Fruit fly (Drosophila melanogaster) whole organism, adult: ENCODE results near the gene CG15890.

Source experiments
- CG11617 ChIP-seq: fragments of 200-800 bp; sonication (Bioruptor generic); optimal IDR thresholded peaks from 2 replicates; lab custom pipeline; 2017; ENCODE audit warnings: mild to moderate bottlenecking, missing biosample characterization, missing genetic modification reagents, missing genetic modification characterization
- CG12768 ChIP-seq: fragments of 200-800 bp; sonication (Bioruptor generic); optimal IDR thresholded peaks from 2 replicates; lab custom pipeline; 2017; ENCODE audit warnings: missing biosample characterization, missing genetic modification characterization, mild to moderate bottlenecking, moderate library complexity, missing genetic modification reagents
- CG14711 ChIP-seq: fragments of 200-800 bp; sonication (Bioruptor generic); optimal IDR thresholded peaks from 2 replicates; lab custom pipeline; 2018; ENCODE audit warnings: missing biosample characterization, mild to moderate bottlenecking, missing genetic modification characterization, moderate library complexity
- CG1620 ChIP-seq: fragments of 200-800 bp; sonication (Bioruptor generic); optimal IDR thresholded peaks from 2 replicates; lab custom pipeline; 2016; ENCODE audit warnings: missing biosample characterization, missing genetic modification characterization
- CG33017 ChIP-seq: fragments of 200-800 bp; sonication (Bioruptor generic); optimal IDR thresholded peaks from 2 replicates; lab custom pipeline; 2018; ENCODE audit warnings: missing biosample characterization, mild to moderate bottlenecking, missing genetic modification characterization, moderate library complexity
- CG5204 ChIP-seq: fragments of 200-800 bp; sonication (Bioruptor generic); optimal IDR thresholded peaks from 2 replicates; lab custom pipeline; 2016; ENCODE audit warnings: missing biosample characterization, missing genetic modification characterization
- CG7045 ChIP-seq: fragments of 200-800 bp; sonication (Bioruptor generic); optimal IDR thresholded peaks from 2 replicates; lab custom pipeline; 2017; ENCODE audit warnings: missing biosample characterization, mild to moderate bottlenecking, missing genetic modification characterization
- CG7101 ChIP-seq: fragments of 200-800 bp; sonication (Bioruptor generic); optimal IDR thresholded peaks from 2 replicates; lab custom pipeline; 2018; ENCODE audit warnings: missing biosample characterization, mild to moderate bottlenecking, missing genetic modification characterization, moderate library complexity
- Clk ChIP-seq: fragments of 200-800 bp; sonication (Bioruptor generic); optimal IDR thresholded peaks from 2 replicates; lab custom pipeline; 2017; ENCODE audit warnings: missing biosample characterization, missing genetic modification characterization
- Crg-1 ChIP-seq: fragments of 200-800 bp; sonication (Bioruptor generic); optimal IDR thresholded peaks from 2 replicates; lab custom pipeline; 2016; ENCODE audit warnings: missing biosample characterization, missing genetic modification characterization
- Hr96 ChIP-seq: fragments of 200-800 bp; sonication (Bioruptor generic); optimal IDR thresholded peaks from 2 replicates; lab custom pipeline; 2016; ENCODE audit warnings: missing biosample characterization, missing genetic modification characterization
- Mnt ChIP-seq: fragments of 200-800 bp; sonication (Bioruptor generic); optimal IDR thresholded peaks from 2 replicates; lab custom pipeline; 2016; ENCODE audit warnings: missing biosample characterization, mild to moderate bottlenecking, missing genetic modification characterization
- bab1 ChIP-seq: fragments of 200-800 bp; sonication (Bioruptor generic); optimal IDR thresholded peaks from 3 replicates; lab custom pipeline; 2019; ENCODE audit warnings: missing biosample characterization, mild to moderate bottlenecking, missing genetic modification characterization, moderate library complexity
- cic ChIP-seq: fragments of 200-800 bp; sonication (Bioruptor generic); optimal IDR thresholded peaks from 2 replicates; lab custom pipeline; 2017; ENCODE audit warnings: missing biosample characterization, mild to moderate bottlenecking, missing genetic modification characterization, moderate library complexity
- cnc ChIP-seq, 2 experiments: fragments of >200 bp; optimal IDR thresholded peaks; 2 replicates each; lab custom pipeline; 2017
- kay ChIP-seq: fragments of 200-800 bp; sonication (Bioruptor generic); peaks from one replicate; lab custom pipeline; 2016; ENCODE audit warnings: missing biosample characterization, missing genetic modification characterization, borderline replicate concordance
- ovo ChIP-seq: fragments of 200-800 bp; sonication (Bioruptor generic); optimal IDR thresholded peaks from 2 replicates; lab custom pipeline; 2016; ENCODE audit warnings: missing biosample characterization, missing genetic modification characterization
- pad ChIP-seq: fragments of 200-800 bp; sonication (Bioruptor generic); optimal IDR thresholded peaks from 3 replicates; lab custom pipeline; 2017; ENCODE audit warnings: missing biosample characterization, missing genetic modification characterization, mild to moderate bottlenecking, moderate library complexity, missing genetic modification reagents
- tj ChIP-seq: fragments of 200-800 bp; sonication (Bioruptor generic); optimal IDR thresholded peaks from 3 replicates; lab custom pipeline; 2017; ENCODE audit warnings: missing biosample characterization, mild to moderate bottlenecking, missing genetic modification characterization, moderate library complexity
- toe ChIP-seq: fragments of 200-800 bp; sonication (Bioruptor generic); optimal IDR thresholded peaks from 2 replicates; lab custom pipeline; 2016; ENCODE audit warnings: missing biosample characterization, missing genetic modification characterization

The CG15890 gene

dm6 chrX:14743819-14744218, 21.8 kb downstream of the CG15890 start:
- TF ChIP-seq ovo (no peak), kay (GFP tag; lab: Kevin White, UChicago) (peak; percentile 7), Clk (no peak), tj (GFP tag; lab: Kevin White, UChicago) (no peak), CG7045 (GFP tag; lab: Kevin White, UChicago) (no peak), Hr96 (GFP tag; lab: Kevin White, UChicago) (no peak), CG33017 (tag; lab: Kevin White, UChicago) (no peak)

- TF ChIP-seq ovo (no peak), CG7045 (GFP tag; lab: Kevin White, UChicago) (no peak), CG7101 (tag; lab: Kevin White, UChicago) (no peak), toe (GFP tag; lab: Kevin White, UChicago) (no peak)
These were observed 27.2 kb downstream of the CG15890 start for dm6 chrX:14738420-14738819.

- TF ChIP-seq CG14711 (tag; lab: Kevin White, UChicago) (no peak), Crg-1 (GFP tag; lab: Kevin White, UChicago) (no peak), CG33017 (tag; lab: Kevin White, UChicago) (no peak), Hr96 (GFP tag; lab: Kevin White, UChicago) (no peak), CG12768 (GFP tag; lab: Kevin White, UChicago) (no peak), pad (GFP tag; lab: Kevin White, UChicago) (no peak), CG7101 (tag; lab: Kevin White, UChicago) (no peak), CG11617 (GFP tag; lab: Kevin White, UChicago) (no peak), toe (GFP tag; lab: Kevin White, UChicago) (no peak), tj (GFP tag; lab: Kevin White, UChicago) (no peak), cic (no peak), ovo (no peak), CG5204 (GFP tag; lab: Kevin White, UChicago) (no peak), cnc (optimal IDR thresholded peaks at IDR 0.05; lab: Kevin White, UChicago) (no peak), kay (GFP tag; lab: Kevin White, UChicago) (no peak), bab1 (GFP tag; lab: Kevin White, UChicago) (no peak), Mnt (GFP tag; lab: Kevin White, UChicago) (no peak), Clk (no peak)
These were observed 38.0 kb downstream of the CG15890 start for dm6 chrX:14727580-14727979.

dm6 chrX:14725084-14725483, 40.5 kb downstream of the CG15890 start:
- TF ChIP-seq cnc (optimal IDR thresholded peaks at IDR 0.05; lab: Kevin White, UChicago), result no peak
- TF ChIP-seq CG12768 (GFP tag; lab: Kevin White, UChicago), result no peak
- no peak for TF ChIP-seq CG7101 (tag; lab: Kevin White, UChicago)
- TF ChIP-seq CG33017 (tag; lab: Kevin White, UChicago), result no peak

dm6 chrX:14718842-14719241, 46.7 kb downstream of the CG15890 start, which contains the start of gene hog:
TSS of gene hog (minus strand) at chrX:14718942.
- no peak for TF ChIP-seq CG12768 (GFP tag; lab: Kevin White, UChicago)
- no peak for TF ChIP-seq Crg-1 (GFP tag; lab: Kevin White, UChicago)
- no peak for TF ChIP-seq cic
- TF ChIP-seq CG5204 (GFP tag; lab: Kevin White, UChicago), result no peak
- no peak for TF ChIP-seq CG7101 (tag; lab: Kevin White, UChicago)
- TF ChIP-seq CG11617 (GFP tag; lab: Kevin White, UChicago), result no peak
- no peak for TF ChIP-seq tj (GFP tag; lab: Kevin White, UChicago)
- no peak for TF ChIP-seq toe (GFP tag; lab: Kevin White, UChicago)
- no peak for TF ChIP-seq CG1620
- no peak for TF ChIP-seq CG14711 (tag; lab: Kevin White, UChicago)
- no peak for TF ChIP-seq kay (GFP tag; lab: Kevin White, UChicago)
- TF ChIP-seq pad (GFP tag; lab: Kevin White, UChicago), result no peak

dm6 chrX:14717245-14717644, 48.3 kb downstream of the CG15890 start:
- TF ChIP-seq tj (GFP tag; lab: Kevin White, UChicago) (no peak), CG11617 (GFP tag; lab: Kevin White, UChicago) (no peak), Mnt (GFP tag; lab: Kevin White, UChicago) (no peak), CG5204 (GFP tag; lab: Kevin White, UChicago) (no peak), pad (GFP tag; lab: Kevin White, UChicago) (no peak), kay (GFP tag; lab: Kevin White, UChicago) (no peak), CG7045 (GFP tag; lab: Kevin White, UChicago) (peak; percentile 53), bab1 (GFP tag; lab: Kevin White, UChicago) (no peak), ovo (no peak), CG7101 (tag; lab: Kevin White, UChicago) (peak; percentile 22), Crg-1 (GFP tag; lab: Kevin White, UChicago) (peak; percentile 14), CG12768 (GFP tag; lab: Kevin White, UChicago) (no peak), Hr96 (GFP tag; lab: Kevin White, UChicago) (no peak), cnc (optimal IDR thresholded peaks at IDR 0.05; lab: Kevin White, UChicago) (no peak), toe (GFP tag; lab: Kevin White, UChicago) (no peak), Clk (no peak), CG33017 (tag; lab: Kevin White, UChicago) (no peak), CG1620 (no peak)

- TF ChIP-seq CG1620, result no peak
- no peak for TF ChIP-seq Mnt (GFP tag; lab: Kevin White, UChicago)
- TF ChIP-seq CG12768 (GFP tag; lab: Kevin White, UChicago), result no peak
- TF ChIP-seq ovo, result no peak
- no peak for TF ChIP-seq cic
- no peak for TF ChIP-seq pad (GFP tag; lab: Kevin White, UChicago)
- TF ChIP-seq bab1 (GFP tag; lab: Kevin White, UChicago), result no peak
- TF ChIP-seq CG7045 (GFP tag; lab: Kevin White, UChicago), result no peak
- no peak for TF ChIP-seq cnc (optimal IDR thresholded peaks at IDR 0.05; lab: Kevin White, UChicago)
- TF ChIP-seq tj (GFP tag; lab: Kevin White, UChicago), result no peak
- no peak for TF ChIP-seq toe (GFP tag; lab: Kevin White, UChicago)
- TF ChIP-seq CG7101 (tag; lab: Kevin White, UChicago), result no peak
- TF ChIP-seq CG14711 (tag; lab: Kevin White, UChicago), result no peak
- no peak for TF ChIP-seq CG33017 (tag; lab: Kevin White, UChicago)
- TF ChIP-seq CG11617 (GFP tag; lab: Kevin White, UChicago), result no peak
- TF ChIP-seq kay (GFP tag; lab: Kevin White, UChicago), result no peak
These were observed 50.4 kb downstream of the CG15890 start for dm6 chrX:14715180-14715579.
